Worm (Caenorhabditis elegans) whole organism, L4 larva: ENCODE measurements around the gene ced-9.
A peak's percentile ranks its signal among the peaks of the same experiment; 100 is the strongest.

Experiments
- F10B5.3 ChIP-seq: sonication (generic microtip); optimal IDR thresholded peaks from 2 replicates; lab custom pipeline; 2016; ENCODE audit warnings: mild to moderate bottlenecking, missing genetic modification characterization, missing compliant biosample characterization
- unc-130 ChIP-seq: sonication (generic microtip); optimal IDR thresholded peaks from 2 replicates; lab custom pipeline; 2016; ENCODE audit warnings: missing genetic modification reagents, missing genetic modification characterization, missing compliant biosample characterization

- TF ChIP-seq F10B5.3 (tag; lab: Kevin White, UChicago) (peak; percentile 45), unc-130 (GFP tag; lab: Kevin White, UChicago) (peak; percentile 35)
Observed at ce11 chrIII:10333961-10334542, 920 bp upstream of the ced-9 start, which contains the start of the genes jmjd-4 and mev-1.
